Fruit fly (Drosophila melanogaster) whole organism, embryonic: ENCODE data around the gene Tim17b1.

Experiments
- Antp ChIP-seq: fragments of 200-800 bp; sonication (Bioruptor generic); optimal IDR thresholded peaks from 3 replicates; lab custom pipeline; 2016; ENCODE audit warnings: missing biosample characterization, missing genetic modification characterization
- Bdp1 ChIP-seq: fragments of 200-800 bp; sonication (Bioruptor generic); optimal IDR thresholded peaks from 3 replicates; lab custom pipeline; 2016; ENCODE audit warnings: missing biosample characterization, missing genetic modification characterization
- Bteb2 ChIP-seq: fragments of 200-800 bp; sonication (Bioruptor generic); optimal IDR thresholded peaks from 2 replicates; lab custom pipeline; 2016; ENCODE audit warnings: missing biosample characterization, missing genetic modification characterization
- CG10979 ChIP-seq: fragments of 200-800 bp; sonication (Bioruptor generic); optimal IDR thresholded peaks from 2 replicates; lab custom pipeline; 2018; ENCODE audit warnings: missing biosample characterization, mild to moderate bottlenecking, missing genetic modification characterization, moderate library complexity
- CG11247 ChIP-seq: fragments of 200-800 bp; sonication (Bioruptor generic); IDR thresholded peaks from 2 replicates; pipeline ENCODE4 v1.3.6; 2022; ENCODE audit warnings: missing biosample characterization, missing genetic modification characterization
- CG11504 ChIP-seq: fragments of 200-800 bp; sonication (Bioruptor generic); optimal IDR thresholded peaks from 3 replicates; lab custom pipeline; 2019; ENCODE audit warnings: missing biosample characterization, mild to moderate bottlenecking, missing genetic modification characterization, moderate library complexity
- CG1233 ChIP-seq: fragments of 200-800 bp; sonication (Bioruptor generic); optimal IDR thresholded peaks from 4 replicates; lab custom pipeline; 2018; ENCODE audit warnings: missing biosample characterization, mild to moderate bottlenecking, missing genetic modification characterization
- CG12942 ChIP-seq: fragments of 200-800 bp; sonication (Bioruptor generic); optimal IDR thresholded peaks from 3 replicates; lab custom pipeline; 2016; ENCODE audit warnings: missing biosample characterization, missing genetic modification characterization
- CG14710 ChIP-seq: fragments of 200-800 bp; sonication (Bioruptor generic); optimal IDR thresholded peaks from 3 replicates; lab custom pipeline; 2019; ENCODE audit warnings: missing biosample characterization, mild to moderate bottlenecking, missing genetic modification characterization, moderate library complexity
- CG15011 ChIP-seq: fragments of 200-800 bp; sonication (Bioruptor generic); optimal IDR thresholded peaks from 3 replicates; lab custom pipeline; 2018; ENCODE audit warnings: missing biosample characterization, mild to moderate bottlenecking, missing genetic modification characterization
- CG17186 ChIP-seq: fragments of 200-800 bp; sonication (Bioruptor generic); optimal IDR thresholded peaks from 3 replicates; lab custom pipeline; 2017; ENCODE audit warnings: missing biosample characterization, missing genetic modification reagents, missing genetic modification characterization
- CG2120 ChIP-seq: fragments of 200-800 bp; sonication (Bioruptor generic); optimal IDR thresholded peaks from 3 replicates; lab custom pipeline; 2016; ENCODE audit warnings: missing biosample characterization, missing genetic modification characterization
- CG30020 ChIP-seq: fragments of 200-800 bp; optimal IDR thresholded peaks from 2 replicates; lab custom pipeline; 2019; ENCODE audit warnings: missing biosample characterization, mild to moderate bottlenecking, missing genetic modification characterization, moderate library complexity
- CG31365 ChIP-seq: fragments of 200-800 bp; sonication (Bioruptor generic); optimal IDR thresholded peaks from 2 replicates; lab custom pipeline; 2018; ENCODE audit warnings: missing biosample characterization, mild to moderate bottlenecking, missing genetic modification characterization
- CG4328 ChIP-seq: fragments of 200-800 bp; sonication (Bioruptor generic); optimal IDR thresholded peaks from 3 replicates; lab custom pipeline; 2017; ENCODE audit warnings: missing biosample characterization, missing genetic modification reagents, missing genetic modification characterization
- CG4707 ChIP-seq: fragments of 200-800 bp; sonication (Bioruptor generic); optimal IDR thresholded peaks from 2 replicates; lab custom pipeline; 2018; ENCODE audit warnings: missing biosample characterization, mild to moderate bottlenecking, missing genetic modification characterization, moderate library complexity
- CG6654 ChIP-seq: fragments of 200-800 bp; sonication (Bioruptor generic); optimal IDR thresholded peaks from 2 replicates; lab custom pipeline; 2017; ENCODE audit warnings: missing biosample characterization, mild to moderate bottlenecking, missing genetic modification characterization
- CG6765 ChIP-seq: fragments of 200-800 bp; sonication (Bioruptor generic); optimal IDR thresholded peaks from 3 replicates; lab custom pipeline; 2017; ENCODE audit warnings: missing biosample characterization, mild to moderate bottlenecking, missing genetic modification characterization
- CG7357 ChIP-seq: fragments of 200-800 bp; sonication (Bioruptor generic); IDR thresholded peaks from 3 replicates; pipeline ENCODE4 v1.3.6; 2022; ENCODE audit warnings: missing biosample characterization, missing genetic modification characterization
- Camta ChIP-seq: fragments of 200-800 bp; sonication (Bioruptor generic); optimal IDR thresholded peaks from 2 replicates; lab custom pipeline; 2016; ENCODE audit warnings: missing biosample characterization, missing genetic modification characterization
- H15 ChIP-seq: fragments of 200-800 bp; sonication (Bioruptor generic); IDR thresholded peaks from 3 replicates; pipeline ENCODE4 v1.3.6; 2022; ENCODE audit warnings: missing biosample characterization, missing genetic modification characterization
- HLH4C ChIP-seq: fragments of 200-800 bp; sonication (Bioruptor generic); IDR thresholded peaks from 3 replicates; pipeline ENCODE4 v1.3.6; 2022; ENCODE audit warnings: missing biosample characterization, missing genetic modification characterization; ENCODE audit not compliant: partially characterized antibody
- MTF-1 ChIP-seq: fragments of 200-800 bp; sonication (Bioruptor generic); optimal IDR thresholded peaks from 2 replicates; lab custom pipeline; 2018; ENCODE audit warnings: missing biosample characterization, mild to moderate bottlenecking, missing genetic modification characterization, borderline replicate concordance
- Rfx ChIP-seq: fragments of 200-800 bp; sonication (Bioruptor generic); IDR thresholded peaks from 2 replicates; pipeline ENCODE4 v1.3.6; 2022; ENCODE audit warnings: missing biosample characterization, missing genetic modification characterization
- Side ChIP-seq: fragments of 200-800 bp; sonication (Bioruptor generic); optimal IDR thresholded peaks from 2 replicates; lab custom pipeline; 2016; ENCODE audit warnings: missing biosample characterization, missing genetic modification characterization
- Spps ChIP-seq: fragments of 200-800 bp; sonication (Bioruptor generic); optimal IDR thresholded peaks from 2 replicates; lab custom pipeline; 2018; ENCODE audit warnings: missing biosample characterization, mild to moderate bottlenecking, missing genetic modification characterization
- amos ChIP-seq: fragments of 200-800 bp; sonication (Bioruptor generic); IDR thresholded peaks from 2 replicates; pipeline ENCODE4 v1.3.6; 2022; ENCODE audit warnings: missing biosample characterization, missing genetic modification characterization; ENCODE audit not compliant: partially characterized antibody
- ap ChIP-seq: fragments of 200-800 bp; sonication (Bioruptor generic); IDR thresholded peaks from 2 replicates; pipeline ENCODE4 v1.3.6; 2022; ENCODE audit warnings: missing biosample characterization, missing genetic modification characterization
- ato ChIP-seq: fragments of 200-800 bp; sonication (Bioruptor generic); IDR thresholded peaks from 2 replicates; pipeline ENCODE4 v1.3.6; 2022; ENCODE audit warnings: missing biosample characterization, missing genetic modification characterization; ENCODE audit not compliant: partially characterized antibody
- croc ChIP-seq: fragments of 200-800 bp; sonication (Bioruptor generic); conservative IDR thresholded peaks from 3 replicates; pipeline ENCODE4 v1.3.6; 2022; ENCODE audit warnings: missing biosample characterization, missing genetic modification characterization
- crp ChIP-seq, 2 experiments: fragments of 200-800 bp; sonication (Bioruptor generic); optimal IDR thresholded peaks; 2 replicates in 1 of 2; 3 replicates in 1 of 2; lab custom pipeline; 2017; ENCODE audit warnings: missing biosample characterization in 2 of 2, missing genetic modification characterization in 2 of 2, mild to moderate bottlenecking in 1 of 2, moderate library complexity in 1 of 2
- exex ChIP-seq: fragments of 200-800 bp; sonication (Bioruptor generic); optimal IDR thresholded peaks from 4 replicates; lab custom pipeline; 2018; ENCODE audit warnings: missing biosample characterization, mild to moderate bottlenecking, missing genetic modification characterization, moderate library complexity
- fd64A ChIP-seq: fragments of 200-800 bp; sonication (Bioruptor generic); optimal IDR thresholded peaks from 3 replicates; lab custom pipeline; 2018; ENCODE audit warnings: missing biosample characterization, mild to moderate bottlenecking, missing genetic modification characterization
- gcm2 ChIP-seq: fragments of 200-800 bp; sonication (Bioruptor generic); optimal IDR thresholded peaks from 2 replicates; lab custom pipeline; 2016; ENCODE audit warnings: missing biosample characterization, missing genetic modification characterization
- grau ChIP-seq: fragments of 200-800 bp; optimal IDR thresholded peaks from 3 replicates; lab custom pipeline; 2019; ENCODE audit warnings: missing biosample characterization, mild to moderate bottlenecking, missing genetic modification characterization, moderate library complexity
- hb ChIP-seq: fragments of 200-800 bp; sonication (Bioruptor generic); IDR thresholded peaks from 3 replicates; pipeline ENCODE4 v1.3.6; 2022; ENCODE audit warnings: missing biosample characterization, missing genetic modification characterization; ENCODE audit not compliant: partially characterized antibody
- jigr1 ChIP-seq: fragments of 200-800 bp; sonication (Bioruptor generic); IDR thresholded peaks from 3 replicates; pipeline ENCODE4 v1.3.6; 2022; ENCODE audit warnings: missing biosample characterization, missing genetic modification characterization
- mam ChIP-seq: fragments of 200-800 bp; sonication (Bioruptor generic); optimal IDR thresholded peaks from 3 replicates; lab custom pipeline; 2016; ENCODE audit warnings: missing biosample characterization, missing genetic modification characterization
- org-1 ChIP-seq: fragments of 200-800 bp; sonication (Bioruptor generic); optimal IDR thresholded peaks from 2 replicates; lab custom pipeline; 2017; ENCODE audit warnings: missing biosample characterization, missing genetic modification characterization
- pfk ChIP-seq: fragments of 200-800 bp; sonication (Bioruptor generic); optimal IDR thresholded peaks from 2 replicates; lab custom pipeline; 2018; ENCODE audit warnings: missing biosample characterization, mild to moderate bottlenecking, missing genetic modification characterization, moderate library complexity
- prd ChIP-seq, 3 experiments: fragments of >200 bp in 2 of 3; fragments of 200-800 bp in 1 of 3; sonication (Bioruptor generic) in 1 of 3; optimal IDR thresholded peaks in 2 of 3; IDR thresholded peaks in 1 of 3; 2 replicates in 2 of 3; 3 replicates in 1 of 3; pipeline versions ENCODE4 v1.3.6 to Lab custom; 2017 to 2022; ENCODE audit warnings: missing biosample characterization in 1 of 3, missing genetic modification characterization in 1 of 3
- seq ChIP-seq: fragments of 200-800 bp; sonication (Bioruptor generic); IDR thresholded peaks from 2 replicates; pipeline ENCODE4 v1.3.6; 2022; ENCODE audit warnings: missing biosample characterization, missing genetic modification characterization
- slbo ChIP-seq: fragments of 200-800 bp; sonication (Bioruptor generic); IDR thresholded peaks from 2 replicates; pipeline ENCODE4 v1.3.6; 2022; ENCODE audit warnings: missing biosample characterization, missing genetic modification characterization
- slou ChIP-seq: fragments of 200-800 bp; sonication (Bioruptor generic); optimal IDR thresholded peaks from 3 replicates; lab custom pipeline; 2016; ENCODE audit warnings: missing biosample characterization, missing genetic modification characterization
- sob ChIP-seq: fragments of 200-800 bp; sonication (Bioruptor generic); IDR thresholded peaks from 2 replicates; pipeline ENCODE4 v1.3.6; 2022; ENCODE audit warnings: missing biosample characterization, missing genetic modification characterization
- sug ChIP-seq: fragments of 200-800 bp; optimal IDR thresholded peaks from 2 replicates; lab custom pipeline; 2019; ENCODE audit warnings: missing biosample characterization, mild to moderate bottlenecking, missing genetic modification characterization, moderate library complexity
- unpg ChIP-seq: fragments of 200-800 bp; sonication (Bioruptor generic); optimal IDR thresholded peaks from 3 replicates; lab custom pipeline; 2018; ENCODE audit warnings: missing biosample characterization, mild to moderate bottlenecking, missing genetic modification characterization, moderate library complexity
- zfh1 ChIP-seq: fragments of 200-800 bp; sonication (Bioruptor generic); IDR thresholded peaks from 3 replicates; pipeline ENCODE4 v1.3.6; 2022; ENCODE audit warnings: missing biosample characterization, missing genetic modification characterization

Gene Tim17b1

DNA sequence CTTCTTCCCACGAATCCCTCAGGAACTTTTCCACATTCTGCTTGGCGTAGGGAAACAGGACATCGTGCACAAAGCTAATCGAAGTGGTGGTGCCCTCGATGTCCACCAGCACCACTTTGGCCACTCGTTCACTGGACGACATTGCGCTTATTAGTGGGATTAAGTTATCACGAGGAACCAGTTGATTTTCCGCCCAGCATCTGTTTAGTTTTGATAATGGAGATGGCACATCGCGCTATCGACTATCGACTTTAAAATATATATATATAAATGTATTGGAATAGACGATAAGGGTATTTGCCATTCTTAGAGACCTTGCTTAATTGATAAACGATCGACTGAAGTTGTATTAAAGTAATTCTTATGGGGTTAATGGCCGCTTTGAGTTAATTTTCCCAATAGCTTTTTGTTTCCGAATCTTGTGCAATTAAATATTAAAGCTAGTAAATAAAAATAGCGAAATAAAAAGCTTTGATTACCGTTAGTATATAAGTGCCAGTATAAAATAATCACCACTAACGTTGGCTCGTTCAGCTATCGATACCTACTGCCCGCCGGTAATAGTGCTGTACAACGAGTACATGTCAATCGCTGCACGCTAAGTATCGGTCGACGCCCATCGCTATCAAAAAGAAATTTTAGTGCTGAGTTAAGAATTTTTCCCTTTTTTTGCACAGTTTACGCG, 43.3 kb upstream of the Tim17b1 start, which contains the start of the genes Enoph and Hph (continued):
- no peak for TF ChIP-seq prd (optimal IDR thresholded peaks at IDR 0.05; lab: Kevin White, UChicago)
- TF ChIP-seq prd (GFP tag; IDR thresholded peaks at IDR 0.05; lab: Robert Waterston, UW): peak; percentile 74
- TF ChIP-seq Camta (GFP tag; lab: Kevin White, UChicago): peak; percentile 54
- TF ChIP-seq H15 (GFP tag; lab: Robert Waterston, UW): no peak
- TF ChIP-seq CG6654 (GFP tag; lab: Kevin White, UChicago): peak; percentile 22
- peak; percentile 72 for TF ChIP-seq CG14710
- TF ChIP-seq exex: peak; percentile 11
- peak; percentile 73 for TF ChIP-seq CG11504 (tag; lab: Kevin White, UChicago)
- peak; percentile 66 for TF ChIP-seq ato (GFP tag; lab: Robert Waterston, UW)
- no peak for TF ChIP-seq CG11247 (GFP tag; lab: Robert Waterston, UW)
- peak; percentile 50; the same call in 2 of the 3 replicates for TF ChIP-seq zfh1 (GFP tag; lab: Robert Waterston, UW)
- peak; percentile 34 for TF ChIP-seq CG4328 (GFP tag; lab: Kevin White, UChicago)
- no peak for TF ChIP-seq CG6765
- TF ChIP-seq Bteb2: peak; percentile 20
- peak; percentile 38 for TF ChIP-seq CG1233 (GFP tag; lab: Kevin White, UChicago)
- peak; percentile 65 for TF ChIP-seq grau (tag; lab: Kevin White, UChicago)
- peak; percentile 65 for TF ChIP-seq sug
- no peak for TF ChIP-seq fd64A (GFP tag; lab: Kevin White, UChicago)
- TF ChIP-seq crp (GFP tag; optimal IDR thresholded peaks at IDR 0.05; lab: Kevin White, UChicago): peak in 1 of 2 experiments; percentile 55
- no peak for TF ChIP-seq org-1 (GFP tag; lab: Kevin White, UChicago)
- TF ChIP-seq hb: peak; percentile 81
- peak; percentile 46 for TF ChIP-seq unpg
- peak; percentile 47; the same call in 1 of the 2 replicates for TF ChIP-seq ap (GFP tag; lab: Robert Waterston, UW)
- TF ChIP-seq mam (GFP tag; lab: Kevin White, UChicago): peak; percentile 73
- TF ChIP-seq Rfx (GFP tag; lab: Robert Waterston, UW): peak; percentile 64
- peak; percentile 7 for TF ChIP-seq Spps (tag; lab: Kevin White, UChicago)
- peak; percentile 86 for TF ChIP-seq amos (GFP tag; lab: Robert Waterston, UW)
- TF ChIP-seq MTF-1 (GFP tag; lab: Kevin White, UChicago): no peak
- TF ChIP-seq Antp (GFP tag; lab: Kevin White, UChicago): peak; percentile 62
- TF ChIP-seq croc: no peak
- no peak for TF ChIP-seq CG31365
- peak; percentile 52; the same call in 1 of the 2 replicates for TF ChIP-seq slbo (GFP tag; lab: Robert Waterston, UW)
- TF ChIP-seq CG10979: peak; percentile 52
- TF ChIP-seq sob: 0 out of 2 replicates have a peak, but pooled peaks have one; percentile 42
- peak; percentile 57 for TF ChIP-seq CG12942
- TF ChIP-seq Side: peak; percentile 56
- peak; percentile 81 for TF ChIP-seq HLH4C (GFP tag; lab: Robert Waterston, UW)
- TF ChIP-seq Bdp1 (GFP tag; lab: Kevin White, UChicago): no peak
- TF ChIP-seq CG17186 (GFP tag; lab: Kevin White, UChicago): peak; percentile 13
- TF ChIP-seq CG30020: peak; percentile 51
- no peak for TF ChIP-seq pfk (GFP tag; lab: Kevin White, UChicago)
- no peak for TF ChIP-seq CG4707 (GFP tag; lab: Kevin White, UChicago)
- peak; percentile 73 for TF ChIP-seq CG7357
- no peak for TF ChIP-seq CG15011 (GFP tag; lab: Kevin White, UChicago)
- 0 out of 2 replicates have a peak, but pooled peaks have one; percentile 28 for TF ChIP-seq seq (GFP tag; lab: Robert Waterston, UW)
- peak; percentile 77 for TF ChIP-seq CG2120
- peak; percentile 54 for TF ChIP-seq slou (GFP tag; lab: Kevin White, UChicago)
- TF ChIP-seq jigr1: no peak
- TF ChIP-seq gcm2 (GFP tag; lab: Kevin White, UChicago): peak; percentile 40
